Worm (Caenorhabditis elegans) whole organism, L4/young adult: Measurements from ENCODE around the gene algn-9.

Experiments used
- dao-5 ChIP-seq: sonication (generic microtip); optimal IDR thresholded peaks from 2 replicates; lab custom pipeline; 2016; ENCODE audit warnings: missing genotype, missing genetic modification characterization, moderate library complexity, missing compliant biosample characterization
- him-1 ChIP-seq: sonication (generic microtip); optimal IDR thresholded peaks from 2 replicates; lab custom pipeline; 2016; ENCODE audit warnings: missing genotype, missing genetic modification reagents, missing genetic modification characterization, missing compliant biosample characterization

DNA sequence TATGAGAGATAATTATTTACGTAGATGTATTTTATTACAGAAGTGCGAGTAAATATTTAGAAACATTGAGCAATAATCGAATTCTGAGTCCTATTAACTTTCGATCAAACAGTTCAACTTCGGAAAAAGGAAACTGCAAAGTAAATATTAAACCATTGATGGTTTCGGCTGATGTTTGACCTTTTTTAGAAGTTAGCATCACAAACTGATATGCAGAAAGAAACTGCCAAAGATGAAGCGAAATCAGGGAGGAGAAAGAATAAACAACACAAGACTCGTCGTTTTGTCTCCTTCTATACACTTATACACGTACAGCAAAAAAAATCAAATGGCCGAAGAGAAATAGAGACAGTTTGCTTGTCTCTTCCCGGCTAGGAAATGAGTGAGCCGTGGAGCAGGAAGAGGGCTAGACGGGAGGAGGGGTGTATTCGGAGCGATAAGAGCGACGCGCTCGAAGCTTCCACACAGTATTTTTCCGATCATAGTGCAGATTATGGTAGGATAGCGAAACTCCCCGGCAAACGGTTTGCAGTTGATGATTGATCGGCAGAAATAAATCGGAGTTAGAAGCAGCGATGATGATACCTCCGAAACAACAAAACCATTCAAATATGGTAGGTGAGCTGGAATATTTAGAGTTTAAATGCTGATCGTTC, 27.5 kb upstream of the algn-9 start:
- TF ChIP-seq him-1 (tag; lab: Kevin White, UChicago) (no peak), dao-5 (tag; lab: Kevin White, UChicago) (no peak)
